Worm (Caenorhabditis elegans) whole organism, early embryonic: Measurements from ENCODE around the gene fbxa-184.

Experiments
- B0310.2 ChIP-seq: sonication (generic microtip); optimal IDR thresholded peaks from 2 replicates; lab custom pipeline; 2016; ENCODE audit warnings: mild to moderate bottlenecking, missing genetic modification characterization, missing compliant biosample characterization
- ama-1 ChIP-seq: fragments of 150-350 bp; optimal IDR thresholded peaks from 2 replicates; lab custom pipeline; 2014
- ceh-13 ChIP-seq: fragments of 200-800 bp; sonication (Bioruptor generic); optimal IDR thresholded peaks from 2 replicates; lab custom pipeline; 2018; ENCODE audit warnings: mild to moderate bottlenecking, missing genetic modification characterization, missing compliant biosample characterization
- ceh-36 ChIP-seq: sonication (generic microtip); optimal IDR thresholded peaks from 2 replicates; lab custom pipeline; 2016; ENCODE audit warnings: missing genetic modification characterization, inconsistent platforms, missing compliant biosample characterization
- ets-7 ChIP-seq: sonication (generic microtip); optimal IDR thresholded peaks from 2 replicates; lab custom pipeline; 2016; ENCODE audit warnings: missing genotype, missing genetic modification characterization, missing compliant biosample characterization
- flt-1 ChIP-seq: fragments of 200-800 bp; sonication (Bioruptor generic); IDR thresholded peaks from 2 replicates; pipeline ENCODE4 v1.3.6; 2022; ENCODE audit warnings: missing genetic modification characterization, missing compliant biosample characterization
- hmbx-1 ChIP-seq: sonication (generic microtip); optimal IDR thresholded peaks from 2 replicates; lab custom pipeline; 2016; ENCODE audit warnings: mild to moderate bottlenecking, missing genetic modification characterization, missing compliant biosample characterization
- scrt-1 ChIP-seq: fragments of 200-800 bp; sonication (Bioruptor generic); IDR thresholded peaks from 2 replicates; pipeline ENCODE4 v1.3.6; 2022; ENCODE audit warnings: missing genetic modification characterization, missing compliant biosample characterization
- tbx-37 ChIP-seq: fragments of 200-800 bp; sonication (Bioruptor generic); conservative IDR thresholded peaks from 2 replicates; pipeline ENCODE4 v1.3.6; 2022; ENCODE audit warnings: missing genetic modification reagents, missing genetic modification characterization, missing compliant biosample characterization
- tra-4 ChIP-seq: sonication (generic microtip); optimal IDR thresholded peaks from 2 replicates; lab custom pipeline; 2017; ENCODE audit warnings: missing genetic modification characterization, missing compliant biosample characterization

ce11 chrII:1666025-1666424, 44.0 kb upstream of the fbxa-184 start, which contains the start of gene srlf-29:
- no peak for TF ChIP-seq tra-4 (tag; lab: Kevin White, UChicago)
- no peak for TF ChIP-seq tbx-37 (GFP tag; lab: Robert Waterston, UW)
- TF ChIP-seq ets-7, result no peak
- no peak for TF ChIP-seq ceh-36 (tag; lab: Kevin White, UChicago)
- TF ChIP-seq ceh-13, result no peak
- TF ChIP-seq B0310.2, result no peak
- no peak for TF ChIP-seq flt-1
- TF ChIP-seq scrt-1, result no peak
- TF ChIP-seq hmbx-1 (tag; lab: Kevin White, UChicago), result no peak
- TF ChIP-seq ama-1 (lab: Kevin White, UChicago), result no peak
